Worm (Caenorhabditis elegans): ENCODE data around the gene pfas-1.

The pfas-1 gene

ce11 chrIII:4649811-4650544 lies 6.9 kb upstream of the pfas-1 start, which contains the start of gene ppm-2 (continued):
- TF ChIP-seq ets-4 (GFP tag; optimal IDR thresholded peaks at IDR 0.05) (no peak), C06A6.2 (GFP tag; conservative IDR thresholded peaks at IDR 0.05) (no peak), K11D2.4 (GFP tag; IDR thresholded peaks at IDR 0.05) (no peak), C17E4.6 (GFP tag; IDR thresholded peaks at IDR 0.05) (no peak), T26A5.8 (tag; optimal IDR thresholded peaks at IDR 0.05) (no peak), ztf-22 (GFP tag; optimal IDR thresholded peaks at IDR 0.05) (no peak), hmg-1.2 (GFP tag; IDR thresholded peaks at IDR 0.05) (peak; percentile 17; the same call in 1 of the 2 replicates), mes-4 (tag; optimal IDR thresholded peaks at IDR 0.05) (no peak), F49E8.2 (tag; optimal IDR thresholded peaks at IDR 0.05; ENCODE audit: insufficient read depth) (peak; percentile 87), hmg-20 (GFP tag; IDR thresholded peaks at IDR 0.05) (no peak), bed-2 (GFP tag; IDR thresholded peaks at IDR 0.05) (no peak), ama-1 (optimal IDR thresholded peaks at IDR 0.05) (no peak), ama-1 (GFP tag; optimal IDR thresholded peaks at IDR 0.05) (no peak), attf-3 (GFP tag; conservative IDR thresholded peaks at IDR 0.05) (no peak), ekl-4 (GFP tag; IDR thresholded peaks at IDR 0.05) (0 out of 2 replicates have a peak, but pooled peaks have one; percentile 58), nhr-27 (tag; optimal IDR thresholded peaks at IDR 0.05) (no peak), lin-40 (tag; optimal IDR thresholded peaks at IDR 0.05) (no peak), lin-54 (GFP tag; optimal IDR thresholded peaks at IDR 0.05) (peak; percentile 1), let-526 (GFP tag; IDR thresholded peaks at IDR 0.05) (0 out of 2 replicates have a peak, but pooled peaks have one; percentile 35), unc-130 (GFP tag; optimal IDR thresholded peaks at IDR 0.05) (no peak), sptf-2 (GFP tag; optimal IDR thresholded peaks at IDR 0.05) (no peak), snpc-3.4 (tag; optimal IDR thresholded peaks at IDR 0.05) (peak; percentile 53), attf-5 (GFP tag; optimal IDR thresholded peaks at IDR 0.05) (no peak), ztf-25 (GFP tag; IDR thresholded peaks at IDR 0.05) (no peak), pha-4 (tag; optimal IDR thresholded peaks at IDR 0.05) (no peak), F23B12.7 (tag; optimal IDR thresholded peaks at IDR 0.05; ENCODE audit: insufficient read depth) (no peak), F57A8.1 (GFP tag; optimal IDR thresholded peaks at IDR 0.05) (no peak), F57C9.4 (tag; optimal IDR thresholded peaks at IDR 0.05) (no peak), madf-6 (GFP tag; IDR thresholded peaks at IDR 0.05) (peak; percentile 100), egl-44 (GFP tag; IDR thresholded peaks at IDR 0.05) (no peak), F55B11.4 (tag; optimal IDR thresholded peaks at IDR 0.05; ENCODE audit: borderline replicate concordance, insufficient read depth) (no peak), lin-35 (GFP tag; optimal IDR thresholded peaks at IDR 0.05) (no peak), snpc-1.3 (tag; optimal IDR thresholded peaks at IDR 0.05; ENCODE audit: insufficient read depth) (peak; percentile 21), efl-1 (GFP tag; optimal IDR thresholded peaks at IDR 0.05) (peak; percentile 50), nfyb-1 (GFP tag; IDR thresholded peaks at IDR 0.05) (no peak), nhr-179 (tag; optimal IDR thresholded peaks at IDR 0.05) (no peak), aptf-2 (GFP tag; conservative IDR thresholded peaks at IDR 0.05) (0 out of 2 replicates have a peak, but pooled peaks have one; percentile 59)

ce11 chrIII:4649363-4649768 lies 6.3 kb upstream of the pfas-1 start:
- TF ChIP-seq bed-1 (GFP tag; IDR thresholded peaks at IDR 0.05), result no peak
- no peak for TF ChIP-seq T07F8.4 (tag; optimal IDR thresholded peaks at IDR 0.05)
- TF ChIP-seq fkh-3 (tag; optimal IDR thresholded peaks at IDR 0.05), result no peak
- no peak for TF ChIP-seq madf-8 (GFP tag; conservative IDR thresholded peaks at IDR 0.05)
- peak; percentile 81 to 89 for TF ChIP-seq let-607 (tag; optimal IDR thresholded peaks at IDR 0.05)
- no peak for TF ChIP-seq nfya-1 (tag; optimal IDR thresholded peaks at IDR 0.05; ENCODE audit: borderline replicate concordance, insufficient read depth)
- TF ChIP-seq ceh-100 (GFP tag; IDR thresholded peaks at IDR 0.05), result peak; percentile 37; the same call in 1 of the 2 replicates
- 0 out of 2 replicates have a peak, but pooled peaks have one; percentile 12 for TF ChIP-seq hmg-20 (GFP tag; IDR thresholded peaks at IDR 0.05)
- TF ChIP-seq ztf-28 (GFP tag; IDR thresholded peaks at IDR 0.05), result no peak
- peak; percentile 60; the same call in 1 of the 2 replicates for TF ChIP-seq attf-3 (GFP tag; conservative IDR thresholded peaks at IDR 0.05)
- TF ChIP-seq egrh-3 (GFP tag; IDR thresholded peaks at IDR 0.05), result peak; percentile 10; the same call in 1 of the 2 replicates
- peak; percentile 22 for TF ChIP-seq sptf-2 (GFP tag; optimal IDR thresholded peaks at IDR 0.05)
- TF ChIP-seq Y56A3A.18 (GFP tag; IDR thresholded peaks at IDR 0.05), result peak; percentile 57; the same call in 1 of the 2 replicates
